Fruit fly (Drosophila melanogaster) whole organism: ENCODE data around the gene CG31102.

Experiments used
- CG8478 ChIP-seq: fragments of >200 bp; optimal IDR thresholded peaks from 2 replicates; lab custom pipeline; 2018; ENCODE audit warnings: inconsistent platforms
- Dll ChIP-seq: fragments of >200 bp; optimal IDR thresholded peaks from 2 replicates; lab custom pipeline; 2017
- EcR ChIP-seq, 2 experiments: fragments of >200 bp; optimal IDR thresholded peaks; 2 replicates each; lab custom pipeline; 2017; ENCODE audit warnings: missing biosample characterization in 2 of 2, missing genetic modification characterization in 2 of 2, missing genetic modification reagents in 2 of 2
- pan ChIP-seq: fragments of >200 bp; optimal IDR thresholded peaks from 2 replicates; lab custom pipeline; 2017
- psq ChIP-seq: fragments of >200 bp; optimal IDR thresholded peaks from 2 replicates; lab custom pipeline; 2017
- usp ChIP-seq: fragments of >200 bp; optimal IDR thresholded peaks from 2 replicates; lab custom pipeline; 2017; ENCODE audit warnings: missing biosample characterization, missing genetic modification characterization, mixed read lengths

CG31102 gene

dm6 chr3R:25295320-25296020 lies at the start of gene CG31102:
TSS of gene CG31102 (minus strand) at chr3R:25295594.
- no peak for TF ChIP-seq EcR (GFP tag; optimal IDR thresholded peaks at IDR 0.05; lab: Kevin White, UChicago)
- TF ChIP-seq CG8478 (lab: Kevin White, UChicago) = no peak
- no peak for TF ChIP-seq Dll (lab: Kevin White, UChicago)
- no peak for TF ChIP-seq pan
- TF ChIP-seq usp (GFP tag; lab: Kevin White, UChicago) = no peak
- no peak for TF ChIP-seq psq (lab: Kevin White, UChicago)

dm6 chr3R:25339952-25340351 lies 44.6 kb upstream of the CG31102 start, which contains the start of gene rha:
TSS of gene rha (plus strand) at chr3R:25340252.
- TF ChIP-seq pan (no peak), usp (GFP tag; lab: Kevin White, UChicago) (no peak), Dll (lab: Kevin White, UChicago) (no peak), EcR (GFP tag; optimal IDR thresholded peaks at IDR 0.05; lab: Kevin White, UChicago) (no peak), CG8478 (lab: Kevin White, UChicago) (no peak), psq (lab: Kevin White, UChicago) (no peak)

DNA sequence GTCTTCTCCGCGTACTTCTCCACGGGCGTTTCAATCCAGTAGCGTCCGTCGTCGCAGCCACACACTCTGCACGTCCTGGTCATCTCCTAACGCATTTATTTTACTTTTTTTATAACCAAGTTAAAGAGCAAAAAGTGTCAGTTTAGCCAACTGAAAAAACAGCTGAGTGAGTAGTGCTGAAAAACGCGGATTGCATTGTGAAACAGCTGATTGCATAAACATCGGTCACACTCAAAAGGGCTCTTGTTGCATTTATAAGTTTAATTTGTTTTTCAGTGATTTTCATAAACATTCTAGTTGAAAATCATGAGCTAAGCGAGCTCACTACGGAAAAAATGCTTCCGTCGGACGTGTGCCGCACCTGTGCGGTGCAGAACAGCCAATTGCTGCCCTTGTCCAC lies 39.7 kb upstream of the CG31102 start, which contains the start of the genes CG10669 and CG11902:
Gene CG10669 (minus strand): TSS at position 179 of the 400 bp plus-strand sequence.
Gene CG11902 (plus strand): TSS at position 193 of the 400 bp plus-strand sequence.
- no peak for TF ChIP-seq usp (GFP tag; lab: Kevin White, UChicago)
- no peak for TF ChIP-seq Dll (lab: Kevin White, UChicago)
- TF ChIP-seq CG8478 (lab: Kevin White, UChicago) = no peak
- TF ChIP-seq pan = no peak
- TF ChIP-seq EcR (GFP tag; optimal IDR thresholded peaks at IDR 0.05; lab: Kevin White, UChicago) = no peak
- TF ChIP-seq psq (lab: Kevin White, UChicago) = no peak

DNA sequence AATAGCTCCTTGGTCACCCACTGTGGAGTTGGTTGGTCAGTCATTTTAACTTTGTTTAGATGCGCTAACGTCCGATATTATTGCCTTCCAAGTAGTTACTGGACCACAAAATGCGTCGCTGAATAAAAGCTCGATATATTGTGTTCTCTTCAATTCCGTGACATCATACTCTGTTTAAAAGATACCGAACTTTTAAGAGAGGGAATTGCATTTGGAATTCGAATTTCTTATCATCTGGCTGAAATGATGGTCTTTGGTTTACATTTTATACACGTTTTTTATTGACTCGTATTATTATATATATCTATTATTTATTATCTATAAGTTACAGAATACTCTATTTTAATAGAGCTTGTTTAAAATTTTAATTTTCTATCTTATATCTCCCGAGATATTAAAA lies 35.7 kb upstream of the CG31102 start, which contains the start of gene CHKov2:
Gene CHKov2 (minus strand): TSS at position 101 of the 400 bp plus-strand sequence.
- TF ChIP-seq CG8478 (lab: Kevin White, UChicago) (no peak), EcR (GFP tag; optimal IDR thresholded peaks at IDR 0.05; lab: Kevin White, UChicago) (no peak), usp (GFP tag; lab: Kevin White, UChicago) (no peak), Dll (lab: Kevin White, UChicago) (no peak), pan (no peak), psq (lab: Kevin White, UChicago) (no peak)

DNA sequence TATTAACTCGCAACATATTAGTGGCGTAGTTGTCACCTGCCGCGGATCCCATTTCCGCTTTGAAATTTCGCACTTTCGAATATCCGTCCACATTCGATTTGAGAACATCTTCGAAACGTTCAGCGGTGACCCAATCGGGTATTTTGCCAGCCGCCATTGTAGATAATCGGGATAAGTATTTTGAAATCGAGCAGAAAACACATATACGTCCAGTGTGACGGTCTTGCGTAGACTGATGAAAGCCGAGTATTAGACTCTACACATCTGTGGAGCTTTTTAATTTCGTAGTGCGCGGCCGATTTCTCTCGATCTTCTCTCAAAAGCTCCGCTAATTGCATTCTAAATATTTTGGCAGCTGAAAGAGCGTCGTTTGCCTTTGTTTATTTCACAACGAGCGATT lies 33.7 kb upstream of the CG31102 start, which contains the start of gene CHKov1:
Gene CHKov1 (minus strand): TSS at position 238 of the 400 bp plus-strand sequence.
- TF ChIP-seq CG8478 (lab: Kevin White, UChicago) (no peak), usp (GFP tag; lab: Kevin White, UChicago) (no peak), pan (no peak), EcR (GFP tag; optimal IDR thresholded peaks at IDR 0.05; lab: Kevin White, UChicago) (no peak), Dll (lab: Kevin White, UChicago) (no peak), psq (lab: Kevin White, UChicago) (no peak)

DNA sequence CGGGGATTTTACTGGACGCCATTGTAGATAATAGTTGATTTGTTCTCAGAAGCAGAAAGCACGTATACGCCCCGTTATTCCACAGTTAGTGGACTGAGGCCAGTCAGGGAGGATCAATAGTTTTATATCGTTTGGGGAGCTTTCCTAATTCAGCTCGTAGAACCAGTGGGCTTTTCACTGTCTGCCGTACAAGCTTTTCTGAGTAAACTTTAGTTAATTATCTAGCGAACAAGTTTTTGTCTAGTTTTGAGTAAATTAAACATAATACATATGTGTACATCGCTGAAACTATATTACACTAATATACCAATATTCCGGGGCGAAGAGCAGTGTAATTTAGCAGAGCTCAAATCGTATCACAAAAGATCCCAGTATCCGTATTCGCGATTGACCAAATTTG lies 27.3 kb upstream of the CG31102 start, which contains the start of gene CG10562:
Gene CG10562 (minus strand): TSS at position 101 of the 400 bp plus-strand sequence.
- no peak for TF ChIP-seq pan
- no peak for TF ChIP-seq psq (lab: Kevin White, UChicago)
- TF ChIP-seq EcR (GFP tag; optimal IDR thresholded peaks at IDR 0.05; lab: Kevin White, UChicago) = no peak
- TF ChIP-seq CG8478 (lab: Kevin White, UChicago) = no peak
- TF ChIP-seq usp (GFP tag; lab: Kevin White, UChicago) = no peak
- TF ChIP-seq Dll (lab: Kevin White, UChicago) = no peak

DNA sequence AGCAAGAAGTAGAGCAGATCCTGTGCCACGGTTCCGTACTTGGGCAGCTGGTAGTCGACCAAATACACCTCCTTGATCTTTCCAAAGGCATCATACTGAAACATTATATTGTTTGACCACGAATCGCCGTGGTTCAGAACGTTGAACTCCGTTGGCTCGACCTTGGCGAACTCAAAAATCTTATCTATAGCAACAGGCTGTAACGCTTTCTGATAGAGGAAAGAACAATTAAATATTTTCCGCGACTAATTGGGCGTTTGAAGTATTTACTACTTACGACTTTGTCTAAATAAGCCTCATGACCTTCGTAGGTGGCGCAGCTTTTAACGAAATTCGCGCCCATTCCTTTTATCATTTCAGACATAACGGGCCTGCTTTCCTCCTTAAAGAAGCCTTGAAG lies 26.3 kb upstream of the CG31102 start:
- TF ChIP-seq Dll (lab: Kevin White, UChicago) (no peak), psq (lab: Kevin White, UChicago) (no peak), CG8478 (lab: Kevin White, UChicago) (no peak), EcR (GFP tag; optimal IDR thresholded peaks at IDR 0.05; lab: Kevin White, UChicago) (no peak), usp (GFP tag; lab: Kevin White, UChicago) (no peak), pan (no peak)

DNA sequence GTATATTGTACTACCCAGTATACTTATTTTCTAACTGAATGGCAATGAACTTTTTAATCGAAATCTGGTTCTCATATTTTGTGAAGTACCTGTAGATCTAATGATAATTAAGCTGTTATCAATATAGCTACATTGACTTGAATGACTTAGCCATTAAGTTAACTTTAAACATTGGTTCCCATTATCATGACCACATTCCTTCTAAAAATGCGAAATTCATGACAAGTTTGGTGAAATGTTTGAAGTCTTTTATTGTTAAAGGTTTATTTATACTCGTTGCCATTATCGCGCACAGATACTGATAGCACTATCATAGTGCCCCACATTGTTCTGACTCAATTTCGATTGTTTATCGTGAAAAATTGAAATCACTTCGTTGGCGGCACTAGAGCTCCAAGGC lies 25.5 kb upstream of the CG31102 start:
- no peak for TF ChIP-seq pan
- TF ChIP-seq psq (lab: Kevin White, UChicago) = no peak
- TF ChIP-seq EcR (GFP tag; optimal IDR thresholded peaks at IDR 0.05; lab: Kevin White, UChicago) = no peak
- TF ChIP-seq usp (GFP tag; lab: Kevin White, UChicago) = no peak
- TF ChIP-seq CG8478 (lab: Kevin White, UChicago) = no peak
- TF ChIP-seq Dll (lab: Kevin White, UChicago) = no peak

DNA sequence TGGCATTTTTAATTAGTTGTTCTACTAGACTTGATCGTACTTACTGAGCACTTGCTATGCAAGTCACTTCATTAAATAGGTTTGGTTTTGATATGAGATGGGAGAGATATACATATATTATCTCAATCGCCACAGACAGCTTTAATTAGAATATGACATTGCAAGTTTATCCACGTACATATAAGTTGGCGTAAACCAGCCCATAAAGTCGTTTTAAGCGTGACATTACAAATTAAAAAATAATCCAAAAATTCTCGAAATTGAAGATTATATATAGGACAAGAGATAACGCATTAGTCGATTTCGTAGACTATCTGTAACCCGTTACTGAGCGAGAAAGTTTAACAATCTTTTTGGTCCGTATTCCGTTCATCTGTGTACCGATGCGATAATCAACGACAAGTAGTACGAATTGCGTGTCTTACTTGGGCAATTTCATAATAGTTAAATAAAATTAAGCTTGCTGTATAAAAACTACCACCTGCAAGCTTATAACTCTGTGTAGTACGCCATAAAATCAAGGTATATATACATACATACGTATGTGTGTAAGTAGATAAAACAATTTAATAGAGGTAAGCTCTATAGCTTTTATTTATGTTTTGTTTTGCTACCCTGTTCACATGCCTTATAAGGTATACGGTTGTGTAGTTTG lies 24.8 kb upstream of the CG31102 start, which contains the start of gene CG10560:
Gene CG10560 (minus strand): TSS at position 51 of the 655 bp plus-strand sequence.
- no peak for TF ChIP-seq CG8478 (lab: Kevin White, UChicago)
- no peak for TF ChIP-seq Dll (lab: Kevin White, UChicago)
- TF ChIP-seq pan = no peak
- TF ChIP-seq psq (lab: Kevin White, UChicago) = no peak
- TF ChIP-seq EcR (GFP tag; optimal IDR thresholded peaks at IDR 0.05; lab: Kevin White, UChicago) = no peak
- TF ChIP-seq usp (GFP tag; lab: Kevin White, UChicago) = no peak

- no peak for TF ChIP-seq pan
- no peak for TF ChIP-seq EcR (GFP tag; optimal IDR thresholded peaks at IDR 0.05; lab: Kevin White, UChicago)
Observed at dm6 chr3R:25318011-25318410, 22.6 kb upstream of the CG31102 start, which contains the start of gene CG10553. TSS of gene CG10553 (minus strand) at chr3R:25318111.

dm6 chr3R:25316016-25316415 lies 20.6 kb upstream of the CG31102 start, which contains the start of gene CG10559:
TSS of gene CG10559 (minus strand) at chr3R:25316116.
- TF ChIP-seq CG8478 (lab: Kevin White, UChicago) (no peak), EcR (GFP tag; optimal IDR thresholded peaks at IDR 0.05; lab: Kevin White, UChicago) (no peak), pan (no peak), usp (GFP tag; lab: Kevin White, UChicago) (no peak), psq (lab: Kevin White, UChicago) (no peak), Dll (lab: Kevin White, UChicago) (no peak)
